Fruit fly (Drosophila melanogaster): Measurements from ENCODE around the gene Gr93b.

The Gr93b gene

dm6 chr3R:21867819-21868218 lies 24.3 kb upstream of the Gr93b start, which contains the start of the genes CG6569 and Cby (continued):
- TF ChIP-seq CG15073 (GFP tag; optimal IDR thresholded peaks at IDR 0.05), result no peak
- TF ChIP-seq CG8924 (tag; optimal IDR thresholded peaks at IDR 0.05), result no peak
- TF ChIP-seq CG10366 (GFP tag; IDR thresholded peaks at IDR 0.05), result no peak
- TF ChIP-seq CG34422 (GFP tag; IDR thresholded peaks at IDR 0.05), result no peak
- no peak for TF ChIP-seq CG1529 (GFP tag; optimal IDR thresholded peaks at IDR 0.05)
- TF ChIP-seq CG17802 (tag; optimal IDR thresholded peaks at IDR 0.05), result no peak

- TF ChIP-seq CG14710 (tag; optimal IDR thresholded peaks at IDR 0.05), result no peak
- TF ChIP-seq CG6689 (GFP tag; IDR thresholded peaks at IDR 0.05), result no peak
- TF ChIP-seq Vsx1 (GFP tag; optimal IDR thresholded peaks at IDR 0.05), result peak; percentile 31
- no peak for TF ChIP-seq bbx (GFP tag; IDR thresholded peaks at IDR 0.05; ENCODE audit: partially characterized antibody)
- TF ChIP-seq seq (GFP tag; IDR thresholded peaks at IDR 0.05), result no peak
- no peak for TF ChIP-seq yki (optimal IDR thresholded peaks at IDR 0.05)
- no peak for TF ChIP-seq z (GFP tag; IDR thresholded peaks at IDR 0.05)
- no peak for TF ChIP-seq corto (GFP tag; optimal IDR thresholded peaks at IDR 0.05)
- no peak for TF ChIP-seq eyg (GFP tag; optimal IDR thresholded peaks at IDR 0.05)
- TF ChIP-seq CG1024 (GFP tag; IDR thresholded peaks at IDR 0.05), result no peak
- TF ChIP-seq sr (GFP tag; IDR thresholded peaks at IDR 0.05), result no peak
- peak; percentile 42 for TF ChIP-seq lab (GFP tag; optimal IDR thresholded peaks at IDR 0.05)
- TF ChIP-seq gsb-n (tag; optimal IDR thresholded peaks at IDR 0.05), result peak; percentile 63
- no peak for TF ChIP-seq jumu (GFP tag; optimal IDR thresholded peaks at IDR 0.05)
- TF ChIP-seq Fer2 (tag; optimal IDR thresholded peaks at IDR 0.05), result no peak
- no peak for TF ChIP-seq sc (optimal IDR thresholded peaks at IDR 0.05)
- no peak for TF ChIP-seq sc (GFP tag; optimal IDR thresholded peaks at IDR 0.05)
- no peak for TF ChIP-seq Xbp1 (GFP tag; optimal IDR thresholded peaks at IDR 0.05)
- TF ChIP-seq Poxn (GFP tag; IDR thresholded peaks at IDR 0.05), result no peak
- TF ChIP-seq da (GFP tag; optimal IDR thresholded peaks at IDR 0.05), result no peak
- no peak for TF ChIP-seq fu2 (GFP tag; optimal IDR thresholded peaks at IDR 0.05)
- no peak for TF ChIP-seq sima (GFP tag; optimal IDR thresholded peaks at IDR 0.05)
- peak; percentile 27 for TF ChIP-seq CG17912 (GFP tag; optimal IDR thresholded peaks at IDR 0.05)
- TF ChIP-seq btn (GFP tag; optimal IDR thresholded peaks at IDR 0.05), result no peak
- TF ChIP-seq tgo (GFP tag; IDR thresholded peaks at IDR 0.05), result no peak
- TF ChIP-seq al (GFP tag; IDR thresholded peaks at IDR 0.05), result no peak
- no peak for TF ChIP-seq CG30403 (GFP tag; optimal IDR thresholded peaks at IDR 0.05)
- TF ChIP-seq her (GFP tag; optimal IDR thresholded peaks at IDR 0.05), result no peak
- TF ChIP-seq slbo (GFP tag; IDR thresholded peaks at IDR 0.05), result no peak
- peak; percentile 37 for TF ChIP-seq CG34376 (GFP tag; optimal IDR thresholded peaks at IDR 0.05)
- no peak for TF ChIP-seq CG16779 (GFP tag; IDR thresholded peaks at IDR 0.05)
- TF ChIP-seq CG12769 (tag; optimal IDR thresholded peaks at IDR 0.05), result peak; percentile 41
- TF ChIP-seq cg (GFP tag; optimal IDR thresholded peaks at IDR 0.05), result no peak
- TF ChIP-seq org-1 (GFP tag; optimal IDR thresholded peaks at IDR 0.05), result no peak
- TF ChIP-seq cad (GFP tag; optimal IDR thresholded peaks at IDR 0.05), result no peak
- no peak for TF ChIP-seq Antp (GFP tag; optimal IDR thresholded peaks at IDR 0.05)
- TF ChIP-seq CG1647 (GFP tag; optimal IDR thresholded peaks at IDR 0.05), result no peak
- TF ChIP-seq sens (GFP tag), result peak; percentile 49
- no peak for TF ChIP-seq CG10959 (GFP tag; IDR thresholded peaks at IDR 0.05)
- TF ChIP-seq Adf1 (GFP tag; IDR thresholded peaks at IDR 0.05), result no peak
- TF ChIP-seq vnd (GFP tag; IDR thresholded peaks at IDR 0.05; ENCODE audit: partially characterized antibody), result no peak
- TF ChIP-seq CG15696 (tag; optimal IDR thresholded peaks at IDR 0.05), result no peak
- TF ChIP-seq chn (GFP tag; optimal IDR thresholded peaks at IDR 0.05), result no peak
- no peak for TF ChIP-seq Hr39 (optimal IDR thresholded peaks at IDR 0.05)
- TF ChIP-seq Mad (GFP tag; optimal IDR thresholded peaks at IDR 0.05), result no peak
- TF ChIP-seq insv (GFP tag; optimal IDR thresholded peaks at IDR 0.05), result no peak
- TF ChIP-seq nau (GFP tag; optimal IDR thresholded peaks at IDR 0.05), result peak; percentile 35
Observed at dm6 chr3R:21864992-21865391, 21.4 kb upstream of the Gr93b start, which contains the start of gene lsn. TSS of gene lsn (plus strand) at chr3R:21865168.
